Worm (Caenorhabditis elegans): ENCODE measurements around the gene ttr-2.

- no peak for TF ChIP-seq tag-97 (GFP tag; IDR thresholded peaks at IDR 0.05)
- TF ChIP-seq unc-62 (GFP tag; optimal IDR thresholded peaks at IDR 0.05 in 1 of 2): peak in 1 of 2 experiments; percentile 63
- TF ChIP-seq unc-62 (tag; optimal IDR thresholded peaks at IDR 0.05): no peak
- TF ChIP-seq nhr-77 (tag; optimal IDR thresholded peaks at IDR 0.05): no peak
- no peak for TF ChIP-seq aly-2 (tag; optimal IDR thresholded peaks at IDR 0.05)
Measured at ce11 chrIII:9956665-9957401, 29.3 kb downstream of the ttr-2 start, which contains the start of gene alx-1.

Data from whole organism, L4 larva.